Worm (Caenorhabditis elegans): ENCODE results near the gene F27E5.9.

- no peak for TF ChIP-seq unc-39 (tag; optimal IDR thresholded peaks at IDR 0.05)
- no peak for TF ChIP-seq nhr-237 (tag; optimal IDR thresholded peaks at IDR 0.05)
These were observed 18.1 kb upstream of the F27E5.9 start for ce11 chrII:10116690-10117089.
